Worm (Caenorhabditis elegans): Measurements from ENCODE around the gene F59A7.12.

ce11 chrV:2050136-2050535 lies 20.2 kb downstream of the F59A7.12 start, which contains the start of gene comt-4:
- no peak for TF ChIP-seq him-1 (tag; optimal IDR thresholded peaks at IDR 0.05)
- TF ChIP-seq dao-5 (tag; optimal IDR thresholded peaks at IDR 0.05): no peak
- no peak for TF ChIP-seq W03F9.2 (tag; optimal IDR thresholded peaks at IDR 0.05)
